Worm (Caenorhabditis elegans): ENCODE data around the gene F56D2.2.
A peak's percentile ranks its signal among the peaks of the same experiment; 100 is the strongest.

Gene F56D2.2

ce11 chrIII:5615675-5616074, 28.6 kb downstream of the F56D2.2 start:
- no peak for TF ChIP-seq C34F6.9 (tag; optimal IDR thresholded peaks at IDR 0.05)
- no peak for TF ChIP-seq nhr-6 (tag; optimal IDR thresholded peaks at IDR 0.05)
- no peak for TF ChIP-seq R02D3.7 (tag; optimal IDR thresholded peaks at IDR 0.05)
- TF ChIP-seq lin-13 (GFP tag; optimal IDR thresholded peaks at IDR 0.05) = no peak
- no peak for TF ChIP-seq nhr-25 (tag; optimal IDR thresholded peaks at IDR 0.05)
- TF ChIP-seq mbf-1 (tag; optimal IDR thresholded peaks at IDR 0.05) = no peak
- TF ChIP-seq mab-5 (tag; optimal IDR thresholded peaks at IDR 0.05) = no peak
- no peak for TF ChIP-seq crh-2 (tag; optimal IDR thresholded peaks at IDR 0.05)
- TF ChIP-seq unc-55 (GFP tag; optimal IDR thresholded peaks at IDR 0.05) = no peak
- no peak for TF ChIP-seq sma-9 (GFP tag; optimal IDR thresholded peaks at IDR 0.05)
- TF ChIP-seq sma-9 (tag; optimal IDR thresholded peaks at IDR 0.05) = no peak

- TF ChIP-seq ztf-4 (tag; optimal IDR thresholded peaks at IDR 0.05) (peak; percentile 4), sma-9 (GFP tag; optimal IDR thresholded peaks at IDR 0.05) (no peak), sma-9 (tag; optimal IDR thresholded peaks at IDR 0.05) (no peak)
Observed at ce11 chrIII:5620186-5620585, 33.1 kb downstream of the F56D2.2 start.

ce11 chrIII:5621236-5621635, 34.2 kb downstream of the F56D2.2 start:
- TF ChIP-seq nhr-21 (tag; optimal IDR thresholded peaks at IDR 0.05) (peak; percentile 58), nhr-237 (tag; optimal IDR thresholded peaks at IDR 0.05) (no peak), unc-55 (GFP tag; optimal IDR thresholded peaks at IDR 0.05) (peak; percentile 88), sma-9 (GFP tag; optimal IDR thresholded peaks at IDR 0.05) (peak; percentile 82), sma-9 (tag; optimal IDR thresholded peaks at IDR 0.05) (no peak), egl-27 (tag; optimal IDR thresholded peaks at IDR 0.05) (peak; percentile 74), nhr-129 (tag; optimal IDR thresholded peaks at IDR 0.05) (peak; percentile 84), nhr-6 (tag; optimal IDR thresholded peaks at IDR 0.05) (peak; percentile 56), zag-1 (tag; optimal IDR thresholded peaks at IDR 0.05) (peak; percentile 21), unc-39 (tag; optimal IDR thresholded peaks at IDR 0.05) (no peak), ceh-16 (tag; optimal IDR thresholded peaks at IDR 0.05) (no peak), lsy-2 (tag; optimal IDR thresholded peaks at IDR 0.05) (peak; percentile 18 to 75), C34F6.9 (tag; optimal IDR thresholded peaks at IDR 0.05) (peak; percentile 93), skn-1 (tag; optimal IDR thresholded peaks at IDR 0.05) (no peak), nhr-12 (tag; optimal IDR thresholded peaks at IDR 0.05) (no peak), sma-3 (GFP tag; optimal IDR thresholded peaks at IDR 0.05) (peak; percentile 41), ZK546.5 (tag; optimal IDR thresholded peaks at IDR 0.05) (no peak), blmp-1 (tag; optimal IDR thresholded peaks at IDR 0.05; ENCODE audit: insufficient read depth) (peak; percentile 78), crh-2 (tag; optimal IDR thresholded peaks at IDR 0.05) (peak; percentile 85), nhr-25 (tag; optimal IDR thresholded peaks at IDR 0.05) (peak; percentile 44), lin-11 (tag; optimal IDR thresholded peaks at IDR 0.05) (peak; percentile 73), F13H6.1 (tag; optimal IDR thresholded peaks at IDR 0.05) (peak; percentile 85), unc-62 (GFP tag; optimal IDR thresholded peaks at IDR 0.05) (no peak), mdl-1 (tag; optimal IDR thresholded peaks at IDR 0.05) (peak; percentile 29 to 75), lin-13 (GFP tag; optimal IDR thresholded peaks at IDR 0.05) (peak; percentile 58), sem-4 (tag; optimal IDR thresholded peaks at IDR 0.05) (peak; percentile 59), snpc-4 (tag; optimal IDR thresholded peaks at IDR 0.05) (peak; percentile 39), Y55F3AM.14 (GFP tag; optimal IDR thresholded peaks at IDR 0.05) (peak; percentile 7), R02D3.7 (tag; optimal IDR thresholded peaks at IDR 0.05) (no peak), ztf-4 (tag; optimal IDR thresholded peaks at IDR 0.05) (peak; percentile 66), fos-1 (tag; optimal IDR thresholded peaks at IDR 0.05) (peak; percentile 80)

ce11 chrIII:5622232-5623009, 35.4 kb downstream of the F56D2.2 start:
- TF ChIP-seq unc-55 (GFP tag; optimal IDR thresholded peaks at IDR 0.05) (peak; percentile 10), ztf-4 (tag; optimal IDR thresholded peaks at IDR 0.05) (peak; percentile 8), unc-62 (GFP tag; optimal IDR thresholded peaks at IDR 0.05) (no peak), lin-13 (GFP tag; optimal IDR thresholded peaks at IDR 0.05) (no peak)

- TF ChIP-seq lin-13 (GFP tag; optimal IDR thresholded peaks at IDR 0.05) (no peak), C34F6.9 (tag; optimal IDR thresholded peaks at IDR 0.05) (peak; percentile 54), egl-27 (tag; optimal IDR thresholded peaks at IDR 0.05) (no peak), lin-39 (tag; optimal IDR thresholded peaks at IDR 0.05) (no peak), mab-5 (tag; optimal IDR thresholded peaks at IDR 0.05) (no peak), ztf-11 (tag; optimal IDR thresholded peaks at IDR 0.05) (no peak), nhr-129 (tag; optimal IDR thresholded peaks at IDR 0.05) (peak; percentile 49), lsy-2 (tag; optimal IDR thresholded peaks at IDR 0.05) (peak in 1 of 2 experiments; percentile 0)
Observed at ce11 chrIII:5623418-5623817, 36.4 kb downstream of the F56D2.2 start.

Measured in whole organism, L2 larva.